Fruit fly (Drosophila melanogaster): ENCODE results near the gene Sema1a.

Sema1a gene

dm6 chr2L:8602616-8603015 is 60.7 kb downstream of the Sema1a start (continued):
- no peak for TF ChIP-seq al (GFP tag; IDR thresholded peaks at IDR 0.05)
- TF ChIP-seq wek (GFP tag; optimal IDR thresholded peaks at IDR 0.05) = no peak
- no peak for TF ChIP-seq CG6683 (GFP tag; optimal IDR thresholded peaks at IDR 0.05)
- TF ChIP-seq zen (tag; optimal IDR thresholded peaks at IDR 0.05) = peak; percentile 45
- no peak for TF ChIP-seq zfh2 (GFP tag; optimal IDR thresholded peaks at IDR 0.05)
- TF ChIP-seq emc (GFP tag; optimal IDR thresholded peaks at IDR 0.05) = no peak
- TF ChIP-seq fd102C (GFP tag; optimal IDR thresholded peaks at IDR 0.05) = no peak
- no peak for TF ChIP-seq dimm (GFP tag; IDR thresholded peaks at IDR 0.05)
- TF ChIP-seq repo (GFP tag; optimal IDR thresholded peaks at IDR 0.05) = no peak
- TF ChIP-seq jigr1 (GFP tag; IDR thresholded peaks at IDR 0.05) = no peak
- TF ChIP-seq BtbVII (GFP tag; optimal IDR thresholded peaks at IDR 0.05) = no peak
- TF ChIP-seq CG2199 (GFP tag; IDR thresholded peaks at IDR 0.05) = no peak
- no peak for TF ChIP-seq ham (GFP tag; IDR thresholded peaks at IDR 0.05)
- 0 out of 2 replicates have a peak, but pooled peaks have one; percentile 40 for TF ChIP-seq ara (GFP tag; IDR thresholded peaks at IDR 0.05)
- TF ChIP-seq CG15479 (GFP tag; optimal IDR thresholded peaks at IDR 0.05) = no peak
- no peak for TF ChIP-seq Dad (GFP tag; optimal IDR thresholded peaks at IDR 0.05)
- peak; percentile 63 for TF ChIP-seq CG15269 (tag; optimal IDR thresholded peaks at IDR 0.05)
- TF ChIP-seq bsh (GFP tag; optimal IDR thresholded peaks at IDR 0.05) = peak in 1 of 2 experiments; percentile 63
- TF ChIP-seq CTCF (GFP tag; optimal IDR thresholded peaks at IDR 0.05) = peak; percentile 33
- no peak for TF ChIP-seq CG1647 (GFP tag; optimal IDR thresholded peaks at IDR 0.05)
- no peak for TF ChIP-seq Taf1 (GFP tag; IDR thresholded peaks at IDR 0.05)
- no peak for TF ChIP-seq CG7963 (GFP tag; IDR thresholded peaks at IDR 0.05; ENCODE audit: partially characterized antibody)
- TF ChIP-seq Ets97D (GFP tag; optimal IDR thresholded peaks at IDR 0.05) = no peak
- no peak for TF ChIP-seq CG9876 (GFP tag; optimal IDR thresholded peaks at IDR 0.05)
- no peak for TF ChIP-seq gro (GFP tag; optimal IDR thresholded peaks at IDR 0.05)
- peak; percentile 17 for TF ChIP-seq Deaf1 (tag; optimal IDR thresholded peaks at IDR 0.05)
- TF ChIP-seq dm (GFP tag; optimal IDR thresholded peaks at IDR 0.05) = no peak
- no peak for TF ChIP-seq bbx (GFP tag; IDR thresholded peaks at IDR 0.05; ENCODE audit: partially characterized antibody)
- TF ChIP-seq hb (GFP tag; IDR thresholded peaks at IDR 0.05; ENCODE audit: partially characterized antibody) = no peak
- no peak for TF ChIP-seq CG11093 (GFP tag; IDR thresholded peaks at IDR 0.05)
- peak; percentile 10 for TF ChIP-seq CG31388 (GFP tag; optimal IDR thresholded peaks at IDR 0.05)
- TF ChIP-seq hbn (GFP tag; IDR thresholded peaks at IDR 0.05; ENCODE audit: partially characterized antibody) = no peak
- TF ChIP-seq CG2712 (tag; optimal IDR thresholded peaks at IDR 0.05) = peak; percentile 58
- TF ChIP-seq klu (GFP tag; IDR thresholded peaks at IDR 0.05) = no peak
- TF ChIP-seq nerfin-1 (tag; optimal IDR thresholded peaks at IDR 0.05) = peak; percentile 50
- no peak for TF ChIP-seq Atf3 (GFP tag; optimal IDR thresholded peaks at IDR 0.05)
- peak; percentile 29 for TF ChIP-seq B-H2 (GFP tag; optimal IDR thresholded peaks at IDR 0.05)
- no peak for TF ChIP-seq HLHmδ (GFP tag; optimal IDR thresholded peaks at IDR 0.05)
- TF ChIP-seq Lpt (GFP tag; optimal IDR thresholded peaks at IDR 0.05) = no peak
- no peak for TF ChIP-seq eyg (GFP tag; optimal IDR thresholded peaks at IDR 0.05)
- no peak for TF ChIP-seq CG3726 (GFP tag; IDR thresholded peaks at IDR 0.05)
- no peak for TF ChIP-seq MTF-1 (GFP tag; optimal IDR thresholded peaks at IDR 0.05; ENCODE audit: borderline replicate concordance)
- TF ChIP-seq aop (GFP tag; IDR thresholded peaks at IDR 0.05) = no peak
- peak; percentile 59 for TF ChIP-seq CoRest (tag; optimal IDR thresholded peaks at IDR 0.05)
- TF ChIP-seq ac (GFP tag; optimal IDR thresholded peaks at IDR 0.05) = no peak
- no peak for TF ChIP-seq tna (GFP tag; IDR thresholded peaks at IDR 0.05; ENCODE audit: partially characterized antibody)
- no peak for TF ChIP-seq Bgb (GFP tag; IDR thresholded peaks at IDR 0.05; ENCODE audit: partially characterized antibody)
- 0 out of 3 replicates have a peak, but pooled peaks have one; percentile 18 for TF ChIP-seq ase (GFP tag; IDR thresholded peaks at IDR 0.05)
- TF ChIP-seq CG8478 (optimal IDR thresholded peaks at IDR 0.05) = no peak
- TF ChIP-seq danr (GFP tag; IDR thresholded peaks at IDR 0.05) = peak; percentile 72
- no peak for TF ChIP-seq grn (GFP tag; optimal IDR thresholded peaks at IDR 0.05)
- peak; percentile 50 for TF ChIP-seq ewg (GFP tag; optimal IDR thresholded peaks at IDR 0.05)

Data from whole organism, embryonic.